Worm (Caenorhabditis elegans) whole organism, L4 larva: ENCODE measurements around the gene F46E10.18.

Source experiments
- nhr-11 ChIP-seq: fragments of 150-350 bp; optimal IDR thresholded peaks from 2 replicates; lab custom pipeline; 2014; ENCODE audit warnings: missing biosample characterization, missing genetic modification characterization
- saeg-2 ChIP-seq: fragments of 200-800 bp; sonication (Bioruptor generic); IDR thresholded peaks from 2 replicates; pipeline ENCODE4 v1.3.6; 2022; ENCODE audit warnings: missing genetic modification reagents, missing genetic modification characterization, missing compliant biosample characterization
- unc-39 ChIP-seq: sonication (generic microtip); optimal IDR thresholded peaks from 2 replicates; lab custom pipeline; 2017; ENCODE audit warnings: missing biosample characterization, missing genetic modification characterization

DNA sequence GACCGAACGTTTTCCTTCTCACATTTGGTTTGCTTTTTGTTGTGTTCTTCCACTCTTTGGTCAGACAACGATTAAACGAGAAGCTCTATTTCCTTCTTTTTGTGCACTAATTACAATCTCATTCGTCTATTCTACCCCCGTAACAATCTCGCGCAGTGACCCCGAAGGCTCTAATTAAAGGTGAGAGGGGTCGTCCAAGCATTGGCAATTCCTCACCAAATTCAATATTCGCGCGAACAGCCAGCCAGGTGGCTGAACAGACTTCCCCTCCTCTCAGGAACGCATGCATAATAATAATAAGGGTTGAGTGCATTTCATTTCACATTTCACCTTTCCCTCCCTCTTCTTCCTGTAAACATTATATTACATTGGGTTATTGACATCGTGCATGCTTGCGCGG, 35.7 kb upstream of the F46E10.18 start:
- TF ChIP-seq unc-39 (tag; lab: Kevin White, UChicago) = no peak
- no peak for TF ChIP-seq saeg-2 (GFP tag; lab: Robert Waterston, UW)
- no peak for TF ChIP-seq nhr-11 (tag; lab: Kevin White, UChicago)
